Worm (Caenorhabditis elegans) whole organism, young adult: ENCODE results near the gene cdh-3.

Experiments used
- B0035.1 ChIP-seq: sonication (generic microtip); optimal IDR thresholded peaks from 2 replicates; lab custom pipeline; 2016; ENCODE audit warnings: missing genetic modification characterization, mild to moderate bottlenecking, missing compliant biosample characterization, missing genotype, missing genetic modification reagents
- B0336.3 ChIP-seq: fragments of 200-800 bp; sonication (Bioruptor generic); IDR thresholded peaks from 2 replicates; pipeline ENCODE4 v1.3.6; 2022; ENCODE audit warnings: missing genetic modification characterization, missing compliant biosample characterization
- F23B12.7 ChIP-seq: sonication (generic microtip); optimal IDR thresholded peaks from 2 replicates; lab custom pipeline; 2017; ENCODE audit warnings: missing genetic modification characterization, mild to moderate bottlenecking, missing compliant biosample characterization, antibody characterized with exemption, moderate library complexity; ENCODE audit not compliant: insufficient read depth
- F55B11.4 ChIP-seq: sonication (generic microtip); optimal IDR thresholded peaks from 2 replicates; lab custom pipeline; 2016; ENCODE audit warnings: missing compliant biosample characterization, missing genetic modification characterization, borderline replicate concordance; ENCODE audit not compliant: insufficient read depth
- attf-6 ChIP-seq: fragments of 200-800 bp; sonication (Bioruptor generic); IDR thresholded peaks from 2 replicates; pipeline ENCODE4 v1.3.6; 2022; ENCODE audit warnings: missing genetic modification reagents, missing genetic modification characterization, missing compliant biosample characterization
- dpl-1 ChIP-seq: fragments of 150-350 bp; optimal IDR thresholded peaks from 2 replicates; lab custom pipeline; 2014; ENCODE audit warnings: missing biosample characterization, missing genetic modification reagents, missing genetic modification characterization
- pha-4 ChIP-seq: fragments of 150-350 bp; sonication (generic microtip); optimal IDR thresholded peaks from 2 replicates; lab custom pipeline; 2014; ENCODE audit warnings: missing biosample characterization, missing genetic modification reagents, missing genetic modification characterization
- rec-8 ChIP-seq, 2 experiments: sonication (generic microtip); optimal IDR thresholded peaks; 2 replicates each; lab custom pipeline; 2016; ENCODE audit warnings: mild to moderate bottlenecking in 2 of 2, missing genetic modification characterization in 2 of 2, missing genetic modification reagents in 2 of 2, missing genotype in 2 of 2, missing biosample characterization in 1 of 2, missing compliant biosample characterization in 1 of 2, moderate library complexity in 1 of 2
- sptf-2 ChIP-seq: fragments of 200-800 bp; sonication (Bioruptor generic); optimal IDR thresholded peaks from 2 replicates; lab custom pipeline; 2018; ENCODE audit warnings: mild to moderate bottlenecking, missing genetic modification characterization, missing compliant biosample characterization
- ztf-26 ChIP-seq: sonication (generic microtip); optimal IDR thresholded peaks from 2 replicates; lab custom pipeline; 2017; ENCODE audit warnings: missing genetic modification characterization, missing compliant biosample characterization

DNA sequence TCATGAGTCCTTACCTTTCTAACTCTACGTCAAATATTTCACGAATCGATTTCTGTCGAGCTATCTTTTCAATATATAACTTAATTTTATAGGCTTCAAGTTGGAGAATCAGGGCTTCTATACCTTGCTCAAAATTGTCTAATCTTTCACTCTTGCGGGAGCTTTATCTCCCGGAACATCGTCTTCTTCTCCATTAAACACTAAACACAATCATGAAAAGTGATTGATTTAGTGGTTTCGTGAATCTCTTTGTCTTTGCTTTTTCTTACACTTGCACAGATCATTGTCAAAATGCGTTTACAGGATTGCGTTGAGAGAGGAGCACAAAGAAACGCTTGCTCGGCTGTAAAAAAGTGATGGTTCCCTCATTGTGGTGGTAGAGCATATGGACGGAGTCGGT is 34.2 kb upstream of the cdh-3 start:
- TF ChIP-seq B0336.3 (GFP tag; lab: Robert Waterston, UW) (no peak), dpl-1 (GFP tag; lab: Kevin White, UChicago) (no peak), F55B11.4 (tag; lab: Kevin White, UChicago) (no peak), attf-6 (GFP tag; lab: Robert Waterston, UW) (no peak), B0035.1 (tag; lab: Kevin White, UChicago) (no peak), rec-8 (tag; optimal IDR thresholded peaks at IDR 0.05; lab: Kevin White, UChicago) (no peak), ztf-26 (no peak), pha-4 (tag; lab: Kevin White, UChicago) (no peak), F23B12.7 (tag; lab: Kevin White, UChicago) (no peak), sptf-2 (GFP tag; lab: Kevin White, UChicago) (no peak)
